Worm (Caenorhabditis elegans) whole organism, midembryonic: ENCODE measurements around the gene C49C8.1.
A peak's percentile ranks its signal among the peaks of the same experiment; 100 is the strongest.

Experiments
- T22C8.4 ChIP-seq: fragments of 200-800 bp; sonication (Bioruptor generic); IDR thresholded peaks from 2 replicates; pipeline ENCODE4 v1.3.6; 2022; ENCODE audit warnings: missing genetic modification characterization, missing compliant biosample characterization
- cog-1 ChIP-seq: sonication (generic microtip); optimal IDR thresholded peaks from 2 replicates; lab custom pipeline; 2016; ENCODE audit warnings: missing genetic modification characterization, missing compliant biosample characterization
- flt-1 ChIP-seq: fragments of 200-800 bp; sonication (Bioruptor generic); IDR thresholded peaks from 2 replicates; pipeline ENCODE4 v1.3.6; 2022; ENCODE audit warnings: missing genetic modification characterization, missing compliant biosample characterization
- klf-2 ChIP-seq: fragments of 200-800 bp; sonication (Bioruptor generic); conservative IDR thresholded peaks from 2 replicates; pipeline ENCODE4 v1.3.6; 2022; ENCODE audit warnings: missing genetic modification reagents, missing genetic modification characterization, missing compliant biosample characterization
- med-1 ChIP-seq: sonication (generic microtip); optimal IDR thresholded peaks from 2 replicates; lab custom pipeline; 2017; ENCODE audit warnings: missing genetic modification characterization, mild to moderate bottlenecking, missing compliant biosample characterization, antibody characterized with exemption, missing genetic modification reagents; ENCODE audit not compliant: insufficient read depth
- ref-1 ChIP-seq: fragments of 200-800 bp; sonication (Bioruptor generic); conservative IDR thresholded peaks from 2 replicates; pipeline ENCODE4 v1.3.6; 2022; ENCODE audit warnings: missing genetic modification reagents, missing genetic modification characterization, missing compliant biosample characterization
- tab-1 ChIP-seq: fragments of 200-800 bp; sonication (Bioruptor generic); IDR thresholded peaks from 2 replicates; pipeline ENCODE4 v1.3.6; 2022; ENCODE audit warnings: missing genetic modification characterization, missing compliant biosample characterization
- ztf-23 ChIP-seq: fragments of 200-800 bp; sonication (Bioruptor generic); IDR thresholded peaks from 2 replicates; pipeline ENCODE4 v1.3.6; 2022; ENCODE audit warnings: missing genetic modification reagents, missing genetic modification characterization, missing compliant biosample characterization
- ztf-29 ChIP-seq: fragments of 200-800 bp; sonication (Bioruptor generic); IDR thresholded peaks from 2 replicates; pipeline ENCODE4 v1.3.6; 2022; ENCODE audit warnings: missing genetic modification reagents, missing genetic modification characterization, missing compliant biosample characterization

C49C8.1 gene

ce11 chrIV:8625730-8626129, 28.6 kb upstream of the C49C8.1 start:
- no peak for TF ChIP-seq T22C8.4 (GFP tag; lab: Robert Waterston, UW)
- no peak for TF ChIP-seq med-1 (GFP tag; lab: Kevin White, UChicago)
- no peak for TF ChIP-seq flt-1 (GFP tag; lab: Robert Waterston, UW)

DNA sequence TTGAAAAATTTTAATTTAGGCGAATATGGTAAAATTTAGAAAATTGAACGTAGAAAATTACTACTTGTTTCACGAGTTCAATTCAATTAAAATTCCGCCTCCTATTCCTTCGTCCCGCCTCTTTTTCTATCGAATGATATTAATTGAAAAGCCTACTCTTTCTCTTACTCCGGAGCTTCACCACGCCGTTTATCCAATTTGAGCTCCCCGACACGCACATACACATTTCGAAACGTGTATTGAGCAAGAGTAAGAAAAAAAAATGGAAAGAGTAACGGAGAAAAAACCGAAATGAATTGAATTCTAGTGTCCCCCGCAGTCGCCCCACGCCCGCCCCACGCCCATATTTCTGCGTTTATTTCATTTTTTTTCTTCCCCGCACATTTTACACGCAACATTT, 28.1 kb upstream of the C49C8.1 start:
- TF ChIP-seq klf-2 (GFP tag; lab: Robert Waterston, UW) (no peak), ztf-23 (GFP tag; lab: Robert Waterston, UW) (no peak), ztf-29 (GFP tag; lab: Robert Waterston, UW) (no peak), ref-1 (GFP tag; lab: Robert Waterston, UW) (no peak), flt-1 (GFP tag; lab: Robert Waterston, UW) (no peak)

DNA sequence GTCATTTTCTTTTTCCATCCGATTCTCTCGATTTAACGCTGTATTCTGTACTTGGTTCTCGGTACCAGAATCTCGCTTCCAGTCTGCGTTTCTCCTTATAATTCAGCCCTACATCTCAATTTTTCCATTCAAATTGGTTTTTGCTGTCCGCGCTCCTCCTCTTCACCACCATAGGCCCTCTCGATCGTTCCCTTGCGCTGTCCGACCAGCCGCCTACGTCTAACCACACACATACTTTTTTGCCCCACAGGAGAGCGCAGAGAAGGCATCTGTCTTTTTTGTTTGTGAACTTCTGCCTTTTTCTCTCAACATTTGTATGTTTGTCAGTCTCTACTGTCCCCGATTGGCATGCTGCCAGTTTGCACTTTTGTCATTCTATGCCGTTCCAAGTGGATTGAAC, 27.1 kb upstream of the C49C8.1 start, which contains the start of gene F42A9.11:
Gene F42A9.11 (plus strand): TSS at position 310 of the 400 bp plus-strand sequence.
- TF ChIP-seq flt-1 (GFP tag; lab: Robert Waterston, UW) (no peak), tab-1 (GFP tag; lab: Robert Waterston, UW) (no peak), T22C8.4 (GFP tag; lab: Robert Waterston, UW) (no peak), klf-2 (GFP tag; lab: Robert Waterston, UW) (no peak), ztf-29 (GFP tag; lab: Robert Waterston, UW) (no peak), med-1 (GFP tag; lab: Kevin White, UChicago) (no peak), ref-1 (GFP tag; lab: Robert Waterston, UW) (no peak), ztf-23 (GFP tag; lab: Robert Waterston, UW) (no peak), cog-1 (tag; lab: Kevin White, UChicago) (no peak)

ce11 chrIV:8628262-8628661, 26.1 kb upstream of the C49C8.1 start:
- TF ChIP-seq tab-1 (GFP tag; lab: Robert Waterston, UW) = no peak
- no peak for TF ChIP-seq T22C8.4 (GFP tag; lab: Robert Waterston, UW)
- TF ChIP-seq ref-1 (GFP tag; lab: Robert Waterston, UW) = no peak
- TF ChIP-seq med-1 (GFP tag; lab: Kevin White, UChicago) = no peak
- no peak for TF ChIP-seq ztf-29 (GFP tag; lab: Robert Waterston, UW)
- TF ChIP-seq klf-2 (GFP tag; lab: Robert Waterston, UW) = no peak

DNA sequence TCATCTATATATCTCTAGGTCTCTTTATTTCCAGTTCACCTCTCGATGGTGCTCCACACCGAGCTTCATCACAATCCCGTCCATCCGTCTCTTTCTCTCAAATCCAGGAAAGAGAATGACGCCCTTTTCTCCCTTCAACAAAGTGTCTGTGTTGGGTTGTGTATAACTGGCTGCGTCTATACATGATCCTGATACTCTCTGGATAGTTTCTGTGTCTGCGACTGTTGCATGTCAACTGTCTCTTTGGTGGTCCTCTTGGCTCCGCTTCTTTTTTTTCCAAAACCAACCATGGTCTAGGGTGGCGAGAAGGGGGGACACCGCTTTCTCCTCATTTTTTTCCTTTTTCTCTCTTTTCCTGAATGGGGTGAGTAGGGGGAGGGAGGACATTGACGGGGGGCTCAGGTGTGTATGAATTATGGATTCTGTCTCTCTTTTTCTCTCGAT, 24.7 kb upstream of the C49C8.1 start:
- TF ChIP-seq tab-1 (GFP tag; lab: Robert Waterston, UW) = no peak
- 0 out of 2 replicates have a peak, but pooled peaks have one; percentile 5 for TF ChIP-seq flt-1 (GFP tag; lab: Robert Waterston, UW)
- 0 out of 2 replicates have a peak, but pooled peaks have one; percentile 43 for TF ChIP-seq ztf-23 (GFP tag; lab: Robert Waterston, UW)

DNA sequence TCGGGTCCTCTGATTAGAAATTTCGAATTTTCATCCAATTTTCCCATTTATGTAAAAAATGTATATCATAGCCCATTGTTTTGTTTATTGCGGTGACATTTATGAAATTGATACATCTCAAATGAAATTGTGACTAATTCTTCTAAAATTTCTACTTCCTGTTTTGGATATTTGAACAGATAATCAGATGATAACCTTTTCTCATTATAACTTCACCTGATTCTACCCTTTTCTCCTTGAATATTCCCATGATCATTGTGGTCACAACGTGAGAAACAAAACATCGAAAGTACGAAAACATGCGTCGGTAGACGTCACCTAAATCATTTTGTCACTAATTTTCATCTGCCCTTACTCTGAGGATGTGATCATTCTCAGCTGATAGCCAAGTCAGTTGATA, 24.1 kb upstream of the C49C8.1 start:
- TF ChIP-seq flt-1 (GFP tag; lab: Robert Waterston, UW) (no peak), cog-1 (tag; lab: Kevin White, UChicago) (no peak), ztf-29 (GFP tag; lab: Robert Waterston, UW) (no peak), ref-1 (GFP tag; lab: Robert Waterston, UW) (no peak), T22C8.4 (GFP tag; lab: Robert Waterston, UW) (no peak)

- TF ChIP-seq med-1 (GFP tag; lab: Kevin White, UChicago) (no peak), cog-1 (tag; lab: Kevin White, UChicago) (no peak), ztf-23 (GFP tag; lab: Robert Waterston, UW) (no peak), klf-2 (GFP tag; lab: Robert Waterston, UW) (no peak), tab-1 (GFP tag; lab: Robert Waterston, UW) (no peak), ztf-29 (GFP tag; lab: Robert Waterston, UW) (no peak), T22C8.4 (GFP tag; lab: Robert Waterston, UW) (no peak), ref-1 (GFP tag; lab: Robert Waterston, UW) (no peak), flt-1 (GFP tag; lab: Robert Waterston, UW) (no peak)
These were observed 23.3 kb upstream of the C49C8.1 start, which contains the start of gene dgk-4 for ce11 chrIV:8631033-8631432. Gene dgk-4, plus strand, starts transcription at chrIV:8631333.

DNA sequence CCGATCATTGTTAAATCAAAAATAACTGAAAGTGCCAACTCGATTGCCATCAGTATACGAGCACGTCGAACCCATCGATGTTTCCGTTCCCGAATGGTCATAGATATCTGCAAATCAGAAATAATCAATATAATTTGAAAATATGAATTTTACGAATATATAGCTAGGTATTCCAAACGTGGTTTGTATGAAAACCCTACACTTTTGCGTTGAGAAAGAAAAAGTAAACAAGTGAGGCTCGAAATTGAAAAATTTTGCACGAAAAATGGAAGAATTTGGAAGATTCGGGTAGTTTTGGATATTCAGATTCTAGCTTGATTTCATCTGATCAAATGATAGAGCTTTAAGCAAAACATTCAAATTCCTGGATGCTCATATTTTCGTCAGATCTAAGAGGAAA, 15.6 kb upstream of the C49C8.1 start, which contains the start of gene F42A9.9:
Gene F42A9.9 (minus strand): TSS at position 101 of the 400 bp plus-strand sequence.
- TF ChIP-seq flt-1 (GFP tag; lab: Robert Waterston, UW) (no peak), tab-1 (GFP tag; lab: Robert Waterston, UW) (no peak), ref-1 (GFP tag; lab: Robert Waterston, UW) (no peak), T22C8.4 (GFP tag; lab: Robert Waterston, UW) (no peak), med-1 (GFP tag; lab: Kevin White, UChicago) (no peak), ztf-29 (GFP tag; lab: Robert Waterston, UW) (no peak), ztf-23 (GFP tag; lab: Robert Waterston, UW) (no peak), cog-1 (tag; lab: Kevin White, UChicago) (no peak), klf-2 (GFP tag; lab: Robert Waterston, UW) (no peak)

DNA sequence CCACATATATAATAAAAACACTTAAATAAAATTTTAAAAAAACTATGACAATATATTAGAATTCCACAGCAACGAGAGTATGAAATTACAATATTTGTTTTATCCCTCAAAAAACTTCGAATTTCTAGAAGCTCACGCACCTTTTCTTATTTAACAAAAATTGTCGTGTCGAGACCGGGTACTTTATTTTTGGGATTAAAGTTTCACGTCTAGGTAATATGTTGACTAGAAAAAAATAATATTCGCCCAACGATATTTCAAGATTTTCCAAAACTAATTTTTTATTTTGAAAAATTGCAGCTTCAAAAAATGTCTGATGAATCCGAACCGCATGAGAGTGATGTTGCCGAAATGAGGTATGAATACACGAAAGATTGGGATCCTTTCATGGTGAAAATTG, 9.9 kb upstream of the C49C8.1 start, which contains the start of gene C49C8.3:
Gene C49C8.3 (plus strand): TSS at position 301 of the 400 bp plus-strand sequence.
- TF ChIP-seq tab-1 (GFP tag; lab: Robert Waterston, UW) = no peak
- TF ChIP-seq med-1 (GFP tag; lab: Kevin White, UChicago) = no peak
- no peak for TF ChIP-seq T22C8.4 (GFP tag; lab: Robert Waterston, UW)
- no peak for TF ChIP-seq ztf-29 (GFP tag; lab: Robert Waterston, UW)

DNA sequence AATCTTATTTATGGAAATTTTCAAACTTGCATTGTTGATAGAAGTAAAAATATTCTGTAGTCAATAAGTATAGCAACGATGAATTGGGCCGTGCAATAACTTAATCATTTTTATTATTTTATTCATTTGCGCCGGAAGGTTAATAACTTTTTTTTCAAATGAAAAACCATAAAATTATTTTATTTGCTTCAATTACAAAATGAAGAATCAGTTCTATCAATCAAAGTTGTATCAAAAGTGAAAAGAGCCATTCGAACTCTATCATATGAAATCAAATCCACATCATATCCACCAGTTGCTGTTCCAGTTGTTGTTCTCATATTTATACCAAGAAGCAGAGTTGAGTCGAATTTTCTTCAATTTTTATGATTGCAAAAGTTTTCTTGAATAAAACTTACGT, 5.9 kb upstream of the C49C8.1 start, which contains the start of gene cyp-33E1:
Gene cyp-33E1 (minus strand): TSS at position 101 of the 400 bp plus-strand sequence.
- TF ChIP-seq flt-1 (GFP tag; lab: Robert Waterston, UW) = no peak
- TF ChIP-seq klf-2 (GFP tag; lab: Robert Waterston, UW) = no peak
- TF ChIP-seq ztf-29 (GFP tag; lab: Robert Waterston, UW) = no peak
- TF ChIP-seq med-1 (GFP tag; lab: Kevin White, UChicago) = no peak
- TF ChIP-seq cog-1 (tag; lab: Kevin White, UChicago) = no peak
- TF ChIP-seq ref-1 (GFP tag; lab: Robert Waterston, UW) = no peak
- no peak for TF ChIP-seq T22C8.4 (GFP tag; lab: Robert Waterston, UW)
- no peak for TF ChIP-seq tab-1 (GFP tag; lab: Robert Waterston, UW)
- no peak for TF ChIP-seq ztf-23 (GFP tag; lab: Robert Waterston, UW)
